Fruit fly (Drosophila melanogaster): ENCODE results near the gene CG10516.

The CG10516 gene

dm6 chr3L:16018251-16018583 is 50.2 kb downstream of the CG10516 start (continued):
- no peak for TF ChIP-seq sob (GFP tag; IDR thresholded peaks at IDR 0.05)
- TF ChIP-seq luna (GFP tag; optimal IDR thresholded peaks at IDR 0.05), result no peak
- no peak for TF ChIP-seq CG7372 (GFP tag; IDR thresholded peaks at IDR 0.05)
- peak; percentile 2 for TF ChIP-seq CG10979 (tag; optimal IDR thresholded peaks at IDR 0.05)
- TF ChIP-seq ara (GFP tag; IDR thresholded peaks at IDR 0.05), result no peak
- no peak for TF ChIP-seq repo (GFP tag; optimal IDR thresholded peaks at IDR 0.05)
- no peak for TF ChIP-seq CG6813 (GFP tag; optimal IDR thresholded peaks at IDR 0.05)
- no peak for TF ChIP-seq CG12769 (tag; optimal IDR thresholded peaks at IDR 0.05)
- TF ChIP-seq CG16815 (GFP tag; optimal IDR thresholded peaks at IDR 0.05), result no peak
- TF ChIP-seq Kr (GFP tag; optimal IDR thresholded peaks at IDR 0.05), result no peak
- TF ChIP-seq Meics (GFP tag; optimal IDR thresholded peaks at IDR 0.05), result no peak
- no peak for TF ChIP-seq tup (GFP tag; optimal IDR thresholded peaks at IDR 0.05)
- no peak for TF ChIP-seq CG9876 (GFP tag; optimal IDR thresholded peaks at IDR 0.05)
- no peak for TF ChIP-seq Nf-YA (GFP tag; IDR thresholded peaks at IDR 0.05)
- no peak for TF ChIP-seq phol (tag; optimal IDR thresholded peaks at IDR 0.05)
- TF ChIP-seq kah (GFP tag; optimal IDR thresholded peaks at IDR 0.05), result no peak
- no peak for TF ChIP-seq dpn (GFP tag; optimal IDR thresholded peaks at IDR 0.05)
- TF ChIP-seq nerfin-2 (GFP tag; IDR thresholded peaks at IDR 0.05; ENCODE audit: partially characterized antibody), result no peak
- no peak for TF ChIP-seq Taf1 (GFP tag; IDR thresholded peaks at IDR 0.05)
- TF ChIP-seq p53 (GFP tag; optimal IDR thresholded peaks at IDR 0.05), result no peak
- no peak for TF ChIP-seq CG1529 (GFP tag; optimal IDR thresholded peaks at IDR 0.05)
- TF ChIP-seq CG14441 (GFP tag; IDR thresholded peaks at IDR 0.05), result no peak
- TF ChIP-seq pita (GFP tag; optimal IDR thresholded peaks at IDR 0.05), result no peak
- TF ChIP-seq Blimp-1 (GFP tag; optimal IDR thresholded peaks at IDR 0.05), result peak; percentile 30
- TF ChIP-seq CG10565 (GFP tag; optimal IDR thresholded peaks at IDR 0.05), result no peak
- TF ChIP-seq CG6654 (GFP tag; optimal IDR thresholded peaks at IDR 0.05), result no peak
- TF ChIP-seq ap (GFP tag; IDR thresholded peaks at IDR 0.05), result no peak
- no peak for TF ChIP-seq bsh (GFP tag; optimal IDR thresholded peaks at IDR 0.05)
- TF ChIP-seq CG14965 (GFP tag; optimal IDR thresholded peaks at IDR 0.05; ENCODE audit: borderline replicate concordance), result no peak
- TF ChIP-seq mld (GFP tag; IDR thresholded peaks at IDR 0.05; ENCODE audit: partially characterized antibody), result no peak
- no peak for TF ChIP-seq CG17186 (GFP tag; optimal IDR thresholded peaks at IDR 0.05)
- TF ChIP-seq Aef1 (GFP tag; IDR thresholded peaks at IDR 0.05), result no peak
- no peak for TF ChIP-seq CG5180 (GFP tag; optimal IDR thresholded peaks at IDR 0.05)
- TF ChIP-seq dysf (GFP tag; IDR thresholded peaks at IDR 0.05), result no peak
- peak; percentile 37 for TF ChIP-seq dmrt11E (tag; optimal IDR thresholded peaks at IDR 0.05)
- no peak for TF ChIP-seq CG8290 (GFP tag; optimal IDR thresholded peaks at IDR 0.05)
- no peak for TF ChIP-seq CG8290 (tag; optimal IDR thresholded peaks at IDR 0.05)
- TF ChIP-seq klu (GFP tag; IDR thresholded peaks at IDR 0.05), result no peak
- no peak for TF ChIP-seq CG12236 (GFP tag; optimal IDR thresholded peaks at IDR 0.05)
- TF ChIP-seq zen (tag; optimal IDR thresholded peaks at IDR 0.05), result peak; percentile 55
- no peak for TF ChIP-seq disco-r (GFP tag; optimal IDR thresholded peaks at IDR 0.05)
- TF ChIP-seq dimm (GFP tag; IDR thresholded peaks at IDR 0.05), result no peak
- TF ChIP-seq CG33557 (GFP tag; optimal IDR thresholded peaks at IDR 0.05), result no peak
- no peak for TF ChIP-seq Side (GFP tag; optimal IDR thresholded peaks at IDR 0.05)
- peak; percentile 27 for TF ChIP-seq gem (tag; optimal IDR thresholded peaks at IDR 0.05)
- no peak for TF ChIP-seq nom (GFP tag; optimal IDR thresholded peaks at IDR 0.05)
- no peak for TF ChIP-seq Dbx (GFP tag; IDR thresholded peaks at IDR 0.05)
- no peak for TF ChIP-seq prd (optimal IDR thresholded peaks at IDR 0.05)
- peak; percentile 48; the same call in 1 of the 3 replicates for TF ChIP-seq prd (GFP tag; IDR thresholded peaks at IDR 0.05)
- no peak for TF ChIP-seq CG15073 (GFP tag; optimal IDR thresholded peaks at IDR 0.05)
- TF ChIP-seq Doc2 (GFP tag; IDR thresholded peaks at IDR 0.05), result no peak
- TF ChIP-seq CG13894 (tag; optimal IDR thresholded peaks at IDR 0.05), result no peak

Data from whole organism, embryonic.